Worm (Caenorhabditis elegans): ENCODE data around the gene gst-41.

The gst-41 gene

DNA sequence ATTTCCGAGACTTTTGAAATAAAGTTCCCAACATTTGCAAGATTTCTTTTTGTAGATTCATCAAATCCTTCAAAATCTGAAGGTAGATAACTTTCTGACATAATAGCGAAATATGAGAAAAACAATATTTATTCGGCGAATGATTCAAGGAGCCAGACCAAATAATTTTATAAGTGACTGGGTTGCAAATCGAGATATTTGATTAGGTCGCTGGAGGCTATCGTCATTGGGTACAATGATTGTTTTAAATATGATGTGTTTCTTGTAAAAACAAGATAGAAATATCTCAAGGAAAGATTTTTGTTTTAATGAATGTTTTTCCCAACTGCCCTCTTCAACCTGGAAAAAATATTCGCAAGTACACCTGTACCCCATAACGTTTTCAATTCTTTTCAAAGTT lies 29.8 kb upstream of the gst-41 start, which contains the start of gene srw-69:
TSS of gene srw-69 (minus strand) at position 101 of the 400 bp plus-strand sequence.
- TF ChIP-seq rec-8 (tag; optimal IDR thresholded peaks at IDR 0.05) (no peak), madf-10 (tag; optimal IDR thresholded peaks at IDR 0.05) (no peak), nfya-1 (tag; optimal IDR thresholded peaks at IDR 0.05; ENCODE audit: borderline replicate concordance, insufficient read depth) (no peak), nhr-90 (tag; optimal IDR thresholded peaks at IDR 0.05) (no peak), rpc-1 (optimal IDR thresholded peaks at IDR 0.05) (no peak), rpc-1 (tag; optimal IDR thresholded peaks at IDR 0.05) (no peak), xnd-1 (tag; optimal IDR thresholded peaks at IDR 0.05) (no peak), B0035.1 (tag; optimal IDR thresholded peaks at IDR 0.05) (no peak), F22D6.2 (tag; optimal IDR thresholded peaks at IDR 0.05) (no peak), madf-3 (GFP tag; IDR thresholded peaks at IDR 0.05) (no peak), snpc-1.3 (tag; optimal IDR thresholded peaks at IDR 0.05; ENCODE audit: insufficient read depth) (no peak), B0336.3 (GFP tag; IDR thresholded peaks at IDR 0.05) (no peak), F23B12.7 (tag; optimal IDR thresholded peaks at IDR 0.05; ENCODE audit: insufficient read depth) (no peak), hmg-1.2 (GFP tag; IDR thresholded peaks at IDR 0.05) (no peak), zfh-2 (GFP tag; conservative IDR thresholded peaks at IDR 0.05) (no peak), nhr-179 (tag; optimal IDR thresholded peaks at IDR 0.05) (no peak), C06A6.2 (GFP tag; conservative IDR thresholded peaks at IDR 0.05) (no peak)

DNA sequence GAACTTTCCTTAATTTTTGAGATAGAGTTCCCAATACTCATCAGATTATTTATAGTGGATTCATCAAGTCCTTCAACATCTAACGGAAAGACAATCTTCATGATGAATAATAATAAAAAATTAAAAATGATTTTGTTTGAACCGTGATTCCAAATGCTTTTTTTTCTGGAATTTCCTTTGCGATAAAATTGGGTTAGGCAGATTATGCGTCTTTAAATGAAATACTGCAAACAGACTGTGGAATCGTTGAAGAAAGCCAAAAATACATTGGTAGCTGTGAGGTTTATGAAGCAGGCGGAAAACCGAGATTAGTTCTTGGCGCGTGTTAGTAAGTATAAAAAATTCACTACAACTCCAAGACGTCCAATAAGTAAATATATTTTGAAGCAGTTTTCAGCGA lies 27.5 kb upstream of the gst-41 start, which contains the start of gene srw-68:
TSS of gene srw-68 (minus strand) at position 101 of the 400 bp plus-strand sequence.
- TF ChIP-seq hmg-20 (GFP tag; IDR thresholded peaks at IDR 0.05): no peak
- TF ChIP-seq die-1 (tag; optimal IDR thresholded peaks at IDR 0.05): no peak
- TF ChIP-seq Y79H2A.3 (GFP tag; conservative IDR thresholded peaks at IDR 0.05): no peak
- no peak for TF ChIP-seq ceh-91 (GFP tag; IDR thresholded peaks at IDR 0.05)
- TF ChIP-seq ceh-40 (GFP tag; IDR thresholded peaks at IDR 0.05): no peak
- no peak for TF ChIP-seq let-607 (tag; optimal IDR thresholded peaks at IDR 0.05)
- TF ChIP-seq Y95B8A.8 (GFP tag; IDR thresholded peaks at IDR 0.05): no peak
- no peak for TF ChIP-seq nfyb-1 (GFP tag; IDR thresholded peaks at IDR 0.05)
- TF ChIP-seq rcor-1 (GFP tag; IDR thresholded peaks at IDR 0.05): no peak
- no peak for TF ChIP-seq tlf-1 (GFP tag; optimal IDR thresholded peaks at IDR 0.05)
- TF ChIP-seq lin-54 (GFP tag; optimal IDR thresholded peaks at IDR 0.05): no peak
- TF ChIP-seq sea-2 (GFP tag; IDR thresholded peaks at IDR 0.05): no peak
- no peak for TF ChIP-seq ekl-4 (GFP tag; IDR thresholded peaks at IDR 0.05)
- TF ChIP-seq dpff-1 (tag; optimal IDR thresholded peaks at IDR 0.05): no peak
- no peak for TF ChIP-seq Y67H2A.10 (GFP tag; conservative IDR thresholded peaks at IDR 0.05)
- TF ChIP-seq lir-1 (GFP tag; conservative IDR thresholded peaks at IDR 0.05): no peak
- TF ChIP-seq lag-1 (GFP tag; IDR thresholded peaks at IDR 0.05): no peak
- no peak for TF ChIP-seq akir-1 (GFP tag; optimal IDR thresholded peaks at IDR 0.05)
- no peak for TF ChIP-seq D2030.7 (GFP tag; IDR thresholded peaks at IDR 0.05)
- TF ChIP-seq pbrm-1 (GFP tag; IDR thresholded peaks at IDR 0.05): no peak

DNA sequence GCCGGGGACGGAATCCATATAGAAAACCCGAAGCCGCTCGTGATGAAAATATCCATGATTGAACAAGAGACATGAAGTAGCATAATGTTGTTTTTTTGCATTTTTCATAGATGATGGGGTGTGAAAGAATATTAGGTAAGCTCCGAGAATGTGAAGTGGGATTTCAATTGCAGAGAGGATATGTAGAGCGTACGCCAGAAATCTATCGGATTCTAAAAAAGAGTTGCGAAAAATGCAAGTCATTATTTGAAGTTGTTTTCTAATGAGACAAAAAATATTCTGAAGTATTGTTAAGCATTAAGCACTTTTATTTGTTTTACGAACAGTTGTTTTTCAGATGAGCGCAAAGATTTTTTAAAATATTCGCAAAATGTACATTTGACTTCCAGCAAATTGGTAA lies 25.2 kb upstream of the gst-41 start, which contains the start of gene F18E3.10:
TSS of gene F18E3.10 (minus strand) at position 101 of the 400 bp plus-strand sequence.
- TF ChIP-seq madf-3 (GFP tag; IDR thresholded peaks at IDR 0.05) (no peak), Y53F4B.3 (GFP tag; IDR thresholded peaks at IDR 0.05) (no peak), tlf-1 (GFP tag; optimal IDR thresholded peaks at IDR 0.05) (no peak), hmg-20 (GFP tag; IDR thresholded peaks at IDR 0.05) (no peak), nhr-90 (tag; optimal IDR thresholded peaks at IDR 0.05) (no peak)
